Fruit fly (Drosophila melanogaster) S2 (cell line): ENCODE data around the gene Calx.

Experiments
- CG8478 ChIP-seq: fragments of >200 bp; optimal IDR thresholded peaks from 2 replicates; lab custom pipeline; 2018
- CTCF ChIP-seq, 2 experiments: fragments of >200 bp; optimal IDR thresholded peaks; 2 replicates each; lab custom pipeline; 2018

Gene Calx

DNA sequence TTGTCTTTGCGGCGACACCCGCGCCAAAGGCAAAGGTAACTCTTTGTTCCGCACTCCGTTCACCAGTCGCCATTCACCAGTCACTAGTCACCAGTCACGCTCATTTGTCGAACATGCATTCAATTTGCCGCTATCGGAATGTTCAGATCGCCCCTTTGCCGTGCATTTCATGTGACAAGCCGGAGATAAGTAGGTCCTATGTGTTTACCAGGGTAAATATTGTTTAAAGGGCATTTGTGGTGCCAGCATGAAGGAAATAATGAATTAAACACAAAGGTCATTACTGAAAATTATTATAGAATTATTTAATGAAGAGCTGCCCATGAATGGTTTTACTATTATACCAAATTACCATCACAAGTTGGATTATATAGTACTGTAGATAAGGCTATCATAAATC is 23.1 kb downstream of the Calx start:
- TF ChIP-seq CG8478, result no peak
- no peak for TF ChIP-seq CTCF (optimal IDR thresholded peaks at IDR 0.05; lab: Kevin White, UChicago)

DNA sequence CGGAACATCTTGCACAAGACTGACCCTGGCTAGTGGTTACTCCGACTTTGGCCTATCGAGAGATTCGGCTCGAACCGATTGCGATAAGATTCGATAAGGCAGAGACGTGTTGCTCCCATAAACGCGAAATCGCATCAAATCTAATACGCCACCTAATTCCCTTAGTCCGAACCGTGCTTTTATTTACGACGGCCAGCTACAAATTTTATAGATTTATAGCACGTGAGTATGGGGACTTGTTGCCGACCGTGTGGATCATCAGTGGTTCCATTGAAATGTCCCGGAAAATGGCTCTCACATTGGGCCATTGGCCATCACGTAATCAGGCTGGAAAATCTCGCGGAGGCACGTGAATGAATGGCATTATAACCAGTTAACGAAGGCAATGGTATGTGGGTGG is 29.0 kb downstream of the Calx start, which contains the start of gene Alp5:
Gene Alp5, minus strand, starts transcription at position 24 of the 400 bp plus-strand sequence.
- TF ChIP-seq CTCF (optimal IDR thresholded peaks at IDR 0.05; lab: Kevin White, UChicago) (no peak), CG8478 (no peak)

dm6 chr3R:21013780-21014179 is 35.8 kb downstream of the Calx start:
- TF ChIP-seq CTCF (optimal IDR thresholded peaks at IDR 0.05; lab: Kevin White, UChicago), result no peak
- TF ChIP-seq CG8478, result no peak

dm6 chr3R:21015636-21016035 is 37.7 kb downstream of the Calx start, which contains the start of gene CG5697:
Gene CG5697 (plus strand): TSS chr3R:21015949.
- TF ChIP-seq CG8478 (no peak), CTCF (optimal IDR thresholded peaks at IDR 0.05; lab: Kevin White, UChicago) (no peak)

DNA sequence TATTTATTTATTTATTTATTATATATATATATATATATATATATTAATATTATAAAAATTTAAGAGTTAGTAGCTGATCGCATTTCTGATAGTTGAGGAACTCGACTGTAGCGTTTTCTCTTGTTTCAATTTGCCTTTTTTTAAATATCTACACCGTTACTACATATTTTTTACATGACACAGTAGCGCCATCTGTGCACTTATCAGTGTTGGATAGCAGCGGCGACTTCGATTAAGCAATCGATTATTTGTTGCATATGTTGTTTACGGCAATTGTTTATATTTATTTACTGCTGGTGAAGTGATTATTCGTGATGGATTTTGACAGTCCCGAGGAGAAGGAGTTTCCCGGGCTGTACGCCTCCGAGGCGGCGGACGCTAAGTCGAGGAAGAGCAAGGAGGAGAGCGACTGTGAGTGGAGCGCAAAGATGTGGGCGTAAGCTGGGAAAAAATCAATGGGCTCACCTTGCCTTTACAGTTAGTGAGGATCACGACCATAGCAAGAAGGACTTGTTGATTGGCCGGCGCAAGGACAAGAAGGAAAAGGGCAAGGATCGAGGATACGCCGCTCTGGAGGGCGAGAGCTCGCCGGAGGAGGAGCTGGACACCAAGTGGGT is 39.6 kb downstream of the Calx start, which contains the start of gene Rlip:
Gene Rlip, plus strand, starts transcription at position 221 of the 617 bp plus-strand sequence.
- TF ChIP-seq CG8478 (no peak), CTCF (optimal IDR thresholded peaks at IDR 0.05; lab: Kevin White, UChicago) (peak; percentile 92 to 94)

DNA sequence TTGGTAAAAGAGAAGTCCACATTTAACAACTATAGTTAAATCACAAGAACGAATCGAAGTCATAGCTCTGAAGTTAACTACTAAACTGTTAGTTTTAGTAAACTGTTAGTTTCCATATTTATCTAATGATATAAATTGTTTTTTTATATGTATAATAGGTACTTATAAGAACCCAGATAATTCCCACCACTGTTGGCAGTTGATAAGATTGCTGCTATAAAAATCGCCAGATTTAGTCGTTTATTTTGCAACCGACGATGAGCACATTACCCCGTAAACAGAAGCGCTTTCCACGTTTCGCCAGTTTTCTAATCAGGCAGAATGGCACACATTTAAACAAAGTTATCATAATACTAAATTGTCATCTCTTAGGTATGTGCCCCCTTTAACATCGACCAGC is 41.1 kb downstream of the Calx start:
- TF ChIP-seq CTCF (optimal IDR thresholded peaks at IDR 0.05; lab: Kevin White, UChicago) (no peak), CG8478 (no peak)

dm6 chr3R:21022769-21023517 is 45.0 kb downstream of the Calx start:
- no peak for TF ChIP-seq CG8478
- no peak for TF ChIP-seq CTCF (optimal IDR thresholded peaks at IDR 0.05; lab: Kevin White, UChicago)

DNA sequence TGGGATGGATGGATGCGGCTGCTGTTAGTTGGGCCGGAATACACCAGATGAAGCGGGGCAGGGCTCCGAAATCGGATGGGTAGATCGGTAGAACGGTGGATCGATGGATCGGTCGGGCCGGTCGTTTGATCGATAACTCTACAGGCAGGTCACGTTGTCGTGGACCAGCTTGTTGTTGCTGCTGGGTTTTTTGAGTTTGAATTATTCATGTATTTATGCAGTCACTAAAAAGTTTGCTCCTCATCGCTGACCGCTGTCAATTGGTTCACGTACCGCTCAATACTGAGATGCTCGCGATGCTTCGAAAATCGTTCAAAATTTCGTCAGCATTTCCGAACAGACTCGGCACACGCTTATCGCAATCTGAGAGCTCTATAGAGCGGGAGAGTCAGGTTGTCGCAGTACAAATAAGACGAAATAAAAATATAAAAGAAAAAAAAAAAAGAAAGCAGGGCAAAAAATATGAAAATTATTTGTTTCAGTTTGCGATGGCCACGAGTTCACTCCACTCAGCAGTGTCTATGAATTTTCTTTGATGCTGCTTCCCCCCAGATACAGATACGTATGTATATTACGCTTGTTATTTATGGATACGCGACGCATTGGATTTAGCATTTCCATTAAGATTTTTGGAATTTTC is 46.0 kb downstream of the Calx start, which contains the start of gene peg:
Gene peg, minus strand, starts transcription at position 262 of the 640 bp plus-strand sequence.
- no peak for TF ChIP-seq CG8478
- no peak for TF ChIP-seq CTCF (optimal IDR thresholded peaks at IDR 0.05; lab: Kevin White, UChicago)

DNA sequence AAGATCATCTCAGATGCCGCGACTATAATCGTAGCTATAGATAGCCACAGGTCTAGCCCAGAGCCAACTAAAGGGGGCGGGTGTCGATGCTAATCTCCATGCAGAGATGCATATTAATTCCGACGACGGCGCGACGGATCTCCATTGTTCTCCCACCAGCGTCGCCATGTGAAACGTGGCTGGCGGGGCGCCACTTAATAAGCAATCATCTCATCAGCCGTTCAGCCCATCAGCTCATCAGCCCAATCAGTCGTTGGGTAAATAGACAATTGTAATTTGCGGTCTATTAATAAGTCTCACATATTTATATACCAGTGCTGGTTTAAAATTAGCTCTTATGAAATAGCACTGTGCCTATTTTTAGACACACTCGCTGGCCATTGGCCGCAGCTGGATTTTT is 47.5 kb downstream of the Calx start:
- TF ChIP-seq CG8478 (no peak), CTCF (optimal IDR thresholded peaks at IDR 0.05; lab: Kevin White, UChicago) (no peak)

- TF ChIP-seq CG8478 (no peak), CTCF (optimal IDR thresholded peaks at IDR 0.05; lab: Kevin White, UChicago) (no peak)
These were observed 64.4 kb downstream of the Calx start, which contains the start of gene Dhc93AB for dm6 chr3R:21042399-21042798. Gene Dhc93AB (minus strand): TSS chr3R:21042499.

DNA sequence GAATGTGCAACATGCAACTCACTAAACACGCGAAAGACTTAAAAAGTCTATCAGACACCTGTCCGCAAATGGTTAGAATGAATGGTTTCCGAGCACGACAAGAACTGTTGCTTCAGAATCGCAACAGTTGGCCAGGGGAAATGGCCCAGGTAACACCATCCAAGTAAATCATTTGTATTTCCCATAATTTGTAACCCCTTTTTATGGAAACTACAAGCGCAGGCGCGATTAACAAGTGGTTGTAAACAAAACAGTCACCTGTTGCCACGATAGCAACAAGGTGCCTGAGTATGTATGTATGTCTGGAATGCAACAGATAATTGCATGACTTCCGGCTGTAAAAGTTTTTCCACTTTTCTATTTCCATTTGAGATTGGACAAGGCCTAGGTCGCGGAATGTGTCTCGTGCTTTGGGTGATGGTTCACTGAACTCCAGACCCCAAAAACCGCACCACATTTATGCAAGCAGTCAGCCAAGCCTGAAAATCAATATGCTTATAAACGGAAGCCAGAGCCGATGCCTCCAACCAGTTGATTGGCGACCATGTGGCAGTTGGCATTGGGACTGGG is 65.7 kb downstream of the Calx start, which contains the start of gene CG12278:
Gene CG12278, plus strand, starts transcription at position 520 of the 570 bp plus-strand sequence.
- TF ChIP-seq CG8478 (no peak), CTCF (optimal IDR thresholded peaks at IDR 0.05; lab: Kevin White, UChicago) (no peak)

- TF ChIP-seq CTCF (optimal IDR thresholded peaks at IDR 0.05; lab: Kevin White, UChicago) (no peak), CG8478 (no peak)
These were observed 67.8 kb downstream of the Calx start, which contains the start of gene CG31189 for dm6 chr3R:21045742-21046141. Gene CG31189 (minus strand): TSS chr3R:21045842.

dm6 chr3R:21046927-21047326 is 68.9 kb downstream of the Calx start, which contains the start of gene CG31207:
Gene CG31207 (minus strand): TSS chr3R:21047027.
- TF ChIP-seq CTCF (optimal IDR thresholded peaks at IDR 0.05; lab: Kevin White, UChicago), result no peak
- TF ChIP-seq CG8478, result no peak

- TF ChIP-seq CTCF (optimal IDR thresholded peaks at IDR 0.05; lab: Kevin White, UChicago), result no peak
- TF ChIP-seq CG8478, result no peak
These were observed 70.7 kb downstream of the Calx start, which contains the start of gene CG7079 for dm6 chr3R:21048729-21049128. Gene CG7079 (minus strand): TSS chr3R:21048829.

dm6 chr3R:21050875-21051274 is 72.9 kb downstream of the Calx start, which contains the start of gene Jhbp15:
Gene Jhbp15 (minus strand): TSS chr3R:21050975.
- no peak for TF ChIP-seq CTCF (optimal IDR thresholded peaks at IDR 0.05; lab: Kevin White, UChicago)
- no peak for TF ChIP-seq CG8478
